Fruit fly (Drosophila melanogaster): Measurements from ENCODE around the gene CG12237.
A peak's percentile ranks its signal among the peaks of the same experiment; 100 is the strongest.

CG12237 gene

DNA sequence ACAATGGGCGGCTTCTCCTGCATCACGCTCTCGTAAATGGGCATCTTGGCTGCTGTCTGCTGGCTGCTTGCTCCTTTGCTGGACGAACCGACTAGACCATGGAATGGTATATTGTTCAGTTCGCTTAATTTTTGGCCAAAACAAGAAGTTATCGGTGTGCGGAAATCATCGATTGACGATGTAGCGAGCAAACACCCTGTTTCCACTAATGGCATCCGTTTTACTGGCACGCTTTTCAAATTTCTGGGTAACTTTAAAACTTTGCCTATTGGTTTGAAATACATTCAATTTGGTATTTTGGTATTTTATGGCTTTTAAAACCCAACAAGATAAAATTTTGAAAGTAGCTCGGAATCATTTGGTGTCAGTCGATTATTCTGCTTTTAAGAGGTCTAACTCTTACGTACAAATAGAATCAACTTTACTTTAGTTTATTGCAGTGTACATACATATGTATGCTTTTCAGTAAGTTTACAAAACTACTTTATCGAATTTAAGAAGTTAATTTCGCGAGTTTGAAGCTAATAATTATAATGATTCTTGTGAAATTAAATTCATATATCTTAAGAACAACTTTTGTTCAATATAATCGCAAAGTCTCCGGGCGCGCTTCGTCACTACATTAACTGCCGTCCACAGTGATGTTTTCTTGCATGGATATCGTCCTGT is 3.3 kb upstream of the CG12237 start, which contains the start of gene Arp10 (continued):
- TF ChIP-seq toy (GFP tag; IDR thresholded peaks at IDR 0.05) (no peak), CG17612 (GFP tag; IDR thresholded peaks at IDR 0.05) (no peak), fd96Cb (tag; optimal IDR thresholded peaks at IDR 0.05) (no peak), nerfin-1 (tag; optimal IDR thresholded peaks at IDR 0.05) (no peak), ems (GFP tag; optimal IDR thresholded peaks at IDR 0.05) (no peak), amos (GFP tag; IDR thresholded peaks at IDR 0.05; ENCODE audit: partially characterized antibody) (peak; percentile 44; the same call in 1 of the 2 replicates), sc (optimal IDR thresholded peaks at IDR 0.05) (no peak), sc (GFP tag; optimal IDR thresholded peaks at IDR 0.05) (no peak), CG34376 (GFP tag; optimal IDR thresholded peaks at IDR 0.05) (no peak), CG15696 (tag; optimal IDR thresholded peaks at IDR 0.05) (peak; percentile 13), klu (GFP tag; IDR thresholded peaks at IDR 0.05) (no peak), gcm2 (GFP tag; optimal IDR thresholded peaks at IDR 0.05) (no peak), CG17328 (GFP tag; IDR thresholded peaks at IDR 0.05) (no peak), CG15479 (GFP tag; optimal IDR thresholded peaks at IDR 0.05) (no peak), CG15011 (GFP tag; optimal IDR thresholded peaks at IDR 0.05) (no peak), CG31388 (GFP tag; optimal IDR thresholded peaks at IDR 0.05) (no peak), sima (GFP tag; optimal IDR thresholded peaks at IDR 0.05) (no peak), chif (GFP tag; optimal IDR thresholded peaks at IDR 0.05) (no peak), CG12391 (tag; optimal IDR thresholded peaks at IDR 0.05) (peak; percentile 33), tap (tag; optimal IDR thresholded peaks at IDR 0.05) (no peak), jing (GFP tag; optimal IDR thresholded peaks at IDR 0.05) (no peak), Ssrp (tag; optimal IDR thresholded peaks at IDR 0.05) (no peak), CG9437 (GFP tag; optimal IDR thresholded peaks at IDR 0.05) (no peak), CG11456 (GFP tag; IDR thresholded peaks at IDR 0.05) (peak; percentile 52; the same call in 1 of the 3 replicates), CG3065 (GFP tag; optimal IDR thresholded peaks at IDR 0.05) (no peak), z (GFP tag; IDR thresholded peaks at IDR 0.05) (no peak), CG7987 (GFP tag; optimal IDR thresholded peaks at IDR 0.05) (no peak), Atf6 (GFP tag; IDR thresholded peaks at IDR 0.05) (no peak), sens-2 (GFP tag; IDR thresholded peaks at IDR 0.05) (no peak), bab2 (GFP tag; optimal IDR thresholded peaks at IDR 0.05) (peak; percentile 23), emc (GFP tag; optimal IDR thresholded peaks at IDR 0.05) (no peak), Hr3 (GFP tag; optimal IDR thresholded peaks at IDR 0.05) (no peak), Hr78 (GFP tag; optimal IDR thresholded peaks at IDR 0.05) (no peak), gt (GFP tag; IDR thresholded peaks at IDR 0.05) (no peak), prd (optimal IDR thresholded peaks at IDR 0.05) (no peak), prd (GFP tag; IDR thresholded peaks at IDR 0.05) (no peak), CG10366 (GFP tag; IDR thresholded peaks at IDR 0.05) (no peak), fd64A (GFP tag; optimal IDR thresholded peaks at IDR 0.05) (no peak), p53 (GFP tag; optimal IDR thresholded peaks at IDR 0.05) (no peak), CG7963 (GFP tag; IDR thresholded peaks at IDR 0.05; ENCODE audit: partially characterized antibody) (no peak), BEAF-32 (GFP tag; optimal IDR thresholded peaks at IDR 0.05) (peak; percentile 62), nmo (GFP tag; optimal IDR thresholded peaks at IDR 0.05) (peak; percentile 25), jigr1 (GFP tag; IDR thresholded peaks at IDR 0.05) (no peak), al (GFP tag; IDR thresholded peaks at IDR 0.05) (no peak), esg (GFP tag; conservative IDR thresholded peaks at IDR 0.05) (no peak), Rfx (GFP tag; IDR thresholded peaks at IDR 0.05) (0 out of 2 replicates have a peak, but pooled peaks have one; percentile 16), dpn (GFP tag; optimal IDR thresholded peaks at IDR 0.05) (no peak), Hr39 (optimal IDR thresholded peaks at IDR 0.05) (no peak), CG11093 (GFP tag; IDR thresholded peaks at IDR 0.05) (no peak), Gsc (GFP tag; IDR thresholded peaks at IDR 0.05) (no peak), fu2 (GFP tag; optimal IDR thresholded peaks at IDR 0.05) (no peak), Sry-δ (GFP tag; optimal IDR thresholded peaks at IDR 0.05) (peak; percentile 57)

Data from whole organism, embryonic.